Worm (Caenorhabditis elegans) whole organism, mixed stage, embryonic: ENCODE data around the gene osm-10.

Experiments used
- ceh-39 ChIP-seq: fragments of 150-350 bp; optimal IDR thresholded peaks from 2 replicates; lab custom pipeline; 2014; ENCODE audit warnings: missing biosample characterization, missing genetic modification characterization
- ceh-43 ChIP-seq: fragments of 200-800 bp; sonication (Bioruptor generic); optimal IDR thresholded peaks from 2 replicates; lab custom pipeline; 2018; ENCODE audit warnings: mild to moderate bottlenecking, missing genetic modification characterization, moderate library complexity, missing compliant biosample characterization
- lin-13 ChIP-seq: fragments of 150-350 bp; optimal IDR thresholded peaks from 2 replicates; lab custom pipeline; 2014; ENCODE audit warnings: missing biosample characterization, missing genetic modification characterization
- sem-2 ChIP-seq: fragments of 200-800 bp; sonication (Bioruptor generic); optimal IDR thresholded peaks from 2 replicates; lab custom pipeline; 2018; ENCODE audit warnings: mild to moderate bottlenecking, missing genetic modification characterization, missing compliant biosample characterization
- unc-120 ChIP-seq: sonication (generic microtip); optimal IDR thresholded peaks from 2 replicates; lab custom pipeline; 2017; ENCODE audit warnings: missing genetic modification characterization, missing compliant biosample characterization; ENCODE audit not compliant: poor library complexity, severe bottlenecking
- unc-39 ChIP-seq: fragments of 150-350 bp; optimal IDR thresholded peaks from 2 replicates; lab custom pipeline; 2014; ENCODE audit warnings: missing biosample characterization, missing genetic modification characterization

DNA sequence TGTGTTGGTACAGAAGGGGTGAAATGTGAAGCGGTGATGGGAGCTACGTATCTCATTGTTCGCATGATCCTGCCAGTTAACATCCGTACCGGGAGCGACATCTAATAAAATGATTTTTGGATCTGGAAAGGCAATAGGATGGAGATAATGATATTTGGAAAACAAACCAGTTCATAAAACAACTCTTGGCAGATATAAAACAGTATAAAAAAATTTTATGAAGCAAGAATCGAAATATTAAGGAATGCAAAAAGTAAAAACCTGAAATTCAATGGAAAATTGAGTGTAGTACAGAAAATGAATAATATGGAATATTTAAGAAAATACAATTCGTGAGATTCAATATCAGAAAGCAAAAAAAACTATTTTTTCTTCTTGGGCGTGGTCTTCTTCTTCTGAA lies 16.5 kb upstream of the osm-10 start, which contains the start of gene hsp-75:
- TF ChIP-seq unc-39 (tag; lab: Kevin White, UChicago) (no peak), ceh-43 (GFP tag; lab: Kevin White, UChicago) (no peak), ceh-39 (tag; lab: Kevin White, UChicago) (no peak), sem-2 (GFP tag; lab: Kevin White, UChicago) (no peak), unc-120 (no peak), lin-13 (tag; lab: Kevin White, UChicago) (no peak)
